Worm (Caenorhabditis elegans) whole organism, dauer: Measurements from ENCODE around the gene clh-4.

Source experiments
- unc-62 ChIP-seq: sonication (generic microtip); optimal IDR thresholded peaks from 2 replicates; lab custom pipeline; 2017; ENCODE audit warnings: missing biosample characterization, missing genetic modification reagents, missing genetic modification characterization

The clh-4 gene

ce11 chrX:4104435-4104834 is 4.1 kb upstream of the clh-4 start, which contains the start of gene R02E4.1:
Gene R02E4.1 (minus strand): TSS chrX:4104535.
- TF ChIP-seq unc-62 = no peak

ce11 chrX:4103071-4103470 is 2.7 kb upstream of the clh-4 start:
- TF ChIP-seq unc-62 = no peak

- TF ChIP-seq unc-62 = no peak
Observed at ce11 chrX:4102075-4102598, 1.8 kb upstream of the clh-4 start, which contains the start of gene R02E4.3. Gene R02E4.3 (minus strand): TSS chrX:4102125.

ce11 chrX:4101213-4101612 is 840 bp upstream of the clh-4 start:
- no peak for TF ChIP-seq unc-62

ce11 chrX:4094979-4095378 is 5.4 kb downstream of the clh-4 start:
- TF ChIP-seq unc-62 = no peak

- TF ChIP-seq unc-62 = no peak
Observed at ce11 chrX:4088943-4089342, 11.4 kb downstream of the clh-4 start.

DNA sequence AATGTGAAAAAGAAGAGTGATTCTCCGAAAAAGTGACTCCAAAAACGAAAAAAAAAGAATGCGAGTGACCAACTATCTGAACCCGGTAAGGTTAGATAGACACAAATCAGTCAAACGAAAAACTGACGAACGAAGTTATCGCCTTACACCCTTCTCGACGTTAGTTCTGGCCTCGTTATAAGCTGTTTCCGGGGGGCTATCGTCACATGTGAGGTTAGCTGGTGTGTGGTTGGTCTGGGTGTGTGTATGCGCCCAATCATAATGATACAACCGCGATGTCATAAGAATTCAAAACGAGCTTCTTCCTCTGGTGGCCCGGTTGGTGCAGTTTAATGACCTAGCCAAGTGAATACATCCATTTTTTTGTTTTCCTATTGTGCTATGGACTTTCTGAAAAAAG is 14.9 kb downstream of the clh-4 start:
- TF ChIP-seq unc-62 = no peak

ce11 chrX:4079264-4079663 is 21.1 kb downstream of the clh-4 start, which contains the start of gene T06F4.1:
Gene T06F4.1 (minus strand): TSS chrX:4079364.
- TF ChIP-seq unc-62 = no peak

ce11 chrX:4075934-4076333 is 24.4 kb downstream of the clh-4 start:
- no peak for TF ChIP-seq unc-62

DNA sequence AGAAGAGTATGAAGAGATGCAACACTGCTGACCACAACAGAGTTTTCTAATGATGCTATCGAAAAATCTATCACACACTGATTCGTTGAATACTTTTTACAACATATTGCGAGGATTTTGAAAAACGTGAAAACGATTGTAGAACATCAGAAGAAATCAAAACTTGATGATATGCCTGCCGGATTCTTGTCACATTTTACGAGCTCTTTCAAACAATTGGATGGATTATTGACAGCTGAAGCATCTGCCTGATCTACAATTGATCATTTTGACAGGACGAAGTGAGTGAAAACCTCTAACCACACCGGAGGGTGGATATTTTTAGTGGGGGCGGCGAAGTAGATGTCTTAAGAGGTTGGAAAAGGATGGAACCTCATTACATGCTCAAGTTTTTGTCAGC is 27.9 kb downstream of the clh-4 start:
- no peak for TF ChIP-seq unc-62

DNA sequence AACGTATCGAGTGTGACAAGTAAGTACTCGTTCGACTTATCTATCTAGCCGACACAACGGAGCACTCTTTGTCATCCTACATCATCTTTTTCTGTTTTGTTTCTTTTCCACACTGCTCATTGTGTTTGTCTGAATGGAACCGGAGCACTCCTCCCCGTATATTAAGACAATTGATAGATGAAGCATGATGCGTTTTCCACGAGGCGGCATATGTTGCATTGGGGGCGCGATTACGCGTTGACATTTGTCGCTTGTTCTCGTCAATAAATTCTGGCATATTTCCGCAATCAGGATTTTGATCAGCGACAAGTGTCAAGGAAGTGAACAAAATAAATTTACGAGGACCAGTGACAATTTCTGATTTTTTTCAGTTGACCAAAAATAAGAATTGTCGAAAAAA is 32.2 kb downstream of the clh-4 start:
- no peak for TF ChIP-seq unc-62

- TF ChIP-seq unc-62 = no peak
Observed at ce11 chrX:4061968-4062367, 38.4 kb downstream of the clh-4 start.
